Worm (Caenorhabditis elegans): Measurements from ENCODE around the gene nhr-35.

ce11 chrX:4524844-4525243 is 7.6 kb upstream of the nhr-35 start:
- no peak for TF ChIP-seq ces-1 (GFP tag; optimal IDR thresholded peaks at IDR 0.05)
- TF ChIP-seq nhr-2 (tag; optimal IDR thresholded peaks at IDR 0.05), result no peak
- TF ChIP-seq mls-2 (tag; optimal IDR thresholded peaks at IDR 0.05), result no peak
- TF ChIP-seq lin-13 (tag; optimal IDR thresholded peaks at IDR 0.05), result no peak
- TF ChIP-seq ztf-11 (tag; optimal IDR thresholded peaks at IDR 0.05), result no peak
- TF ChIP-seq nhr-76 (tag; optimal IDR thresholded peaks at IDR 0.05), result no peak
- no peak for TF ChIP-seq hlh-1 (tag; optimal IDR thresholded peaks at IDR 0.05)
